Fruit fly (Drosophila melanogaster) whole organism, embryonic: Measurements from ENCODE around the gene CG14401.
A peak's percentile ranks its signal among the peaks of the same experiment; 100 is the strongest.

ENCODE experiments used
- Atf3 ChIP-seq: fragments of 200-800 bp; sonication (Bioruptor generic); optimal IDR thresholded peaks from 3 replicates; lab custom pipeline; 2016; ENCODE audit warnings: missing biosample characterization, missing genetic modification characterization
- CG10267 ChIP-seq: fragments of 200-800 bp; sonication (Bioruptor generic); optimal IDR thresholded peaks from 2 replicates; lab custom pipeline; 2018; ENCODE audit warnings: missing biosample characterization, mild to moderate bottlenecking, missing genetic modification characterization, moderate library complexity
- CG10959 ChIP-seq: fragments of 200-800 bp; sonication (Bioruptor generic); IDR thresholded peaks from 2 replicates; pipeline ENCODE4 v1.3.6; 2022; ENCODE audit warnings: missing biosample characterization, missing genetic modification characterization
- CG14014 ChIP-seq: fragments of 200-800 bp; sonication (Bioruptor generic); IDR thresholded peaks from 2 replicates; pipeline ENCODE4 v1.3.6; 2022; ENCODE audit warnings: missing biosample characterization, missing genetic modification characterization
- CG2129 ChIP-seq: fragments of 200-800 bp; sonication (Bioruptor generic); IDR thresholded peaks from 2 replicates; pipeline ENCODE4 v1.3.6; 2022; ENCODE audit warnings: missing biosample characterization, missing genetic modification characterization; ENCODE audit not compliant: partially characterized antibody
- CG32772 ChIP-seq: fragments of 200-800 bp; sonication (Bioruptor generic); IDR thresholded peaks from 2 replicates; pipeline ENCODE4 v1.3.6; 2022; ENCODE audit warnings: missing biosample characterization, missing genetic modification characterization
- CG33213 ChIP-seq: fragments of 200-800 bp; sonication (Bioruptor generic); optimal IDR thresholded peaks from 3 replicates; lab custom pipeline; 2016; ENCODE audit warnings: missing biosample characterization, missing genetic modification characterization
- CG3847 ChIP-seq: fragments of 200-800 bp; sonication (Bioruptor generic); IDR thresholded peaks from 2 replicates; pipeline ENCODE4 v1.3.6; 2022; ENCODE audit warnings: missing biosample characterization, missing genetic modification characterization
- CG4404 ChIP-seq: fragments of 200-800 bp; sonication (Bioruptor generic); IDR thresholded peaks from 2 replicates; pipeline ENCODE4 v1.3.6; 2022; ENCODE audit warnings: missing biosample characterization, missing genetic modification characterization
- CG4707 ChIP-seq: fragments of 200-800 bp; sonication (Bioruptor generic); optimal IDR thresholded peaks from 2 replicates; lab custom pipeline; 2018; ENCODE audit warnings: missing biosample characterization, mild to moderate bottlenecking, missing genetic modification characterization, moderate library complexity
- CG5180 ChIP-seq: fragments of 200-800 bp; sonication (Bioruptor generic); optimal IDR thresholded peaks from 3 replicates; lab custom pipeline; 2017; ENCODE audit warnings: missing biosample characterization, missing genetic modification characterization, mild to moderate bottlenecking, moderate library complexity, missing genetic modification reagents
- CG7963 ChIP-seq: fragments of 200-800 bp; sonication (Bioruptor generic); IDR thresholded peaks from 3 replicates; pipeline ENCODE4 v1.3.6; 2022; ENCODE audit warnings: missing biosample characterization, missing genetic modification characterization; ENCODE audit not compliant: partially characterized antibody
- CG8478 ChIP-seq: fragments of >200 bp; optimal IDR thresholded peaks from 2 replicates; lab custom pipeline; 2018
- D ChIP-seq, 2 experiments: fragments of 200-800 bp in 1 of 2; fragments of >200 bp in 1 of 2; sonication (Bioruptor generic) in 1 of 2; optimal IDR thresholded peaks; 2 replicates in 1 of 2; 3 replicates in 1 of 2; lab custom pipeline; 2017; ENCODE audit warnings: mild to moderate bottlenecking in 1 of 2, missing biosample characterization in 1 of 2, missing genetic modification characterization in 1 of 2, missing genetic modification reagents in 1 of 2
- Dbx ChIP-seq: fragments of 200-800 bp; sonication (Bioruptor generic); IDR thresholded peaks from 3 replicates; pipeline ENCODE4 v1.3.6; 2022; ENCODE audit warnings: missing biosample characterization, missing genetic modification characterization
- Doc2 ChIP-seq: fragments of 200-800 bp; sonication (Bioruptor generic); IDR thresholded peaks from 2 replicates; pipeline ENCODE4 v1.3.6; 2022; ENCODE audit warnings: missing biosample characterization, missing genetic modification characterization
- Dp ChIP-seq: fragments of 200-800 bp; sonication (Bioruptor generic); optimal IDR thresholded peaks from 2 replicates; lab custom pipeline; 2018; ENCODE audit warnings: missing biosample characterization, mild to moderate bottlenecking, missing genetic modification characterization, moderate library complexity
- ERR ChIP-seq: fragments of 200-800 bp; sonication (Bioruptor generic); optimal IDR thresholded peaks from 2 replicates; lab custom pipeline; 2016; ENCODE audit warnings: missing biosample characterization, missing genetic modification characterization
- Fer1 ChIP-seq: fragments of 200-800 bp; sonication (Bioruptor generic); optimal IDR thresholded peaks from 2 replicates; lab custom pipeline; 2017; ENCODE audit warnings: missing biosample characterization, mild to moderate bottlenecking, missing genetic modification characterization
- Gug ChIP-seq: fragments of 200-800 bp; sonication (Bioruptor generic); IDR thresholded peaks from 4 replicates; pipeline ENCODE4 v1.3.6; 2022; ENCODE audit warnings: missing biosample characterization, missing genetic modification characterization
- HHEX ChIP-seq: fragments of 200-800 bp; sonication (Bioruptor generic); optimal IDR thresholded peaks from 3 replicates; lab custom pipeline; 2017; ENCODE audit warnings: missing biosample characterization, mild to moderate bottlenecking, missing genetic modification characterization, missing genetic modification reagents
- HLH4C ChIP-seq: fragments of 200-800 bp; sonication (Bioruptor generic); IDR thresholded peaks from 3 replicates; pipeline ENCODE4 v1.3.6; 2022; ENCODE audit warnings: missing biosample characterization, missing genetic modification characterization; ENCODE audit not compliant: partially characterized antibody
- HLHmδ ChIP-seq: fragments of 200-800 bp; sonication (Bioruptor generic); optimal IDR thresholded peaks from 2 replicates; lab custom pipeline; 2018; ENCODE audit warnings: missing biosample characterization, mild to moderate bottlenecking, missing genetic modification characterization, moderate library complexity
- Lhr ChIP-seq: fragments of 200-800 bp; sonication (Bioruptor generic); optimal IDR thresholded peaks from 3 replicates; lab custom pipeline; 2017; ENCODE audit warnings: mild to moderate bottlenecking, missing biosample characterization, missing genetic modification reagents, missing genetic modification characterization
- Max ChIP-seq: fragments of 200-800 bp; sonication (Bioruptor generic); optimal IDR thresholded peaks from 2 replicates; lab custom pipeline; 2016; ENCODE audit warnings: missing biosample characterization, mild to moderate bottlenecking, missing genetic modification characterization
- Med ChIP-seq: fragments of 200-800 bp; sonication (Bioruptor generic); peaks from one replicate; lab custom pipeline; 2016; ENCODE audit warnings: missing biosample characterization, missing genetic modification characterization, mild to moderate bottlenecking, inconsistent platforms, moderate library complexity
- NFAT ChIP-seq: fragments of 200-800 bp; sonication (Bioruptor generic); IDR thresholded peaks from 2 replicates; pipeline ENCODE4 v1.3.6; 2022; ENCODE audit warnings: missing biosample characterization, missing genetic modification characterization
- PHDP ChIP-seq: fragments of 200-800 bp; sonication (Bioruptor generic); optimal IDR thresholded peaks from 3 replicates; lab custom pipeline; 2018; ENCODE audit warnings: missing biosample characterization, mild to moderate bottlenecking, missing genetic modification characterization, moderate library complexity
- Taf1 ChIP-seq: fragments of 200-800 bp; sonication (Bioruptor generic); IDR thresholded peaks from 2 replicates; pipeline ENCODE4 v1.3.6; 2022; ENCODE audit warnings: missing biosample characterization, missing genetic modification characterization
- Trl ChIP-seq, 3 experiments: fragments of >200 bp in 2 of 3; fragments of 200-800 bp in 1 of 3; sonication (Bioruptor generic) in 1 of 3; optimal IDR thresholded peaks; 2 replicates in 1 of 3; 3 replicates in 2 of 3; lab custom pipeline; 2016 to 2017; ENCODE audit warnings: missing biosample characterization in 1 of 3, missing genetic modification characterization in 1 of 3
- bsh ChIP-seq, 2 experiments: fragments of 200-800 bp; sonication (Bioruptor generic); optimal IDR thresholded peaks; 2 replicates each; lab custom pipeline; 2017 to 2018; ENCODE audit warnings: mild to moderate bottlenecking in 2 of 2, missing biosample characterization in 2 of 2, missing genetic modification characterization in 2 of 2, moderate library complexity in 1 of 2
- caup ChIP-seq: fragments of 200-800 bp; sonication (Bioruptor generic); optimal IDR thresholded peaks from 3 replicates; lab custom pipeline; 2017; ENCODE audit warnings: missing biosample characterization, mild to moderate bottlenecking, missing genetic modification characterization, moderate library complexity; ENCODE audit not compliant: severe bottlenecking
- chinmo ChIP-seq: fragments of 200-800 bp; sonication (Bioruptor generic); IDR thresholded peaks from 4 replicates; pipeline ENCODE4 v1.3.6; 2022; ENCODE audit warnings: missing biosample characterization, missing genetic modification characterization; ENCODE audit not compliant: partially characterized antibody
- danr ChIP-seq: fragments of 200-800 bp; sonication (Bioruptor generic); IDR thresholded peaks from 2 replicates; pipeline ENCODE4 v1.3.6; 2022; ENCODE audit warnings: missing biosample characterization, missing genetic modification characterization
- dpn ChIP-seq, 2 experiments: fragments of 200-800 bp; sonication (Bioruptor generic); optimal IDR thresholded peaks; 3 replicates each; lab custom pipeline; 2016; ENCODE audit warnings: missing biosample characterization in 2 of 2, missing genetic modification characterization in 2 of 2
- fu2 ChIP-seq: fragments of 200-800 bp; sonication (Bioruptor generic); optimal IDR thresholded peaks from 2 replicates; lab custom pipeline; 2016; ENCODE audit warnings: missing biosample characterization, missing genetic modification characterization
- grau ChIP-seq: fragments of 200-800 bp; optimal IDR thresholded peaks from 3 replicates; lab custom pipeline; 2019; ENCODE audit warnings: missing biosample characterization, mild to moderate bottlenecking, missing genetic modification characterization, moderate library complexity
- her ChIP-seq: fragments of 200-800 bp; sonication (Bioruptor generic); optimal IDR thresholded peaks from 2 replicates; lab custom pipeline; 2016; ENCODE audit warnings: missing biosample characterization, missing genetic modification characterization
- lab ChIP-seq: fragments of 200-800 bp; sonication (Bioruptor generic); optimal IDR thresholded peaks from 3 replicates; lab custom pipeline; 2017; ENCODE audit warnings: missing biosample characterization, missing genetic modification characterization, mild to moderate bottlenecking, moderate library complexity, missing genetic modification reagents
- lilli ChIP-seq: fragments of 200-800 bp; sonication (Bioruptor generic); optimal IDR thresholded peaks from 3 replicates; lab custom pipeline; 2016; ENCODE audit warnings: missing biosample characterization, missing genetic modification characterization
- maf-S ChIP-seq: fragments of 200-800 bp; sonication (Bioruptor generic); optimal IDR thresholded peaks from 2 replicates; lab custom pipeline; 2016; ENCODE audit warnings: missing biosample characterization, missing genetic modification characterization
- mirr ChIP-seq: fragments of 200-800 bp; sonication (Bioruptor generic); optimal IDR thresholded peaks from 3 replicates; lab custom pipeline; 2018; ENCODE audit warnings: missing biosample characterization, mild to moderate bottlenecking, missing genetic modification characterization
- odd ChIP-seq: fragments of 200-800 bp; sonication (Bioruptor generic); optimal IDR thresholded peaks from 2 replicates; lab custom pipeline; 2017; ENCODE audit warnings: missing biosample characterization, mild to moderate bottlenecking, missing genetic modification characterization
- pb ChIP-seq: fragments of 200-800 bp; sonication (Bioruptor generic); optimal IDR thresholded peaks from 3 replicates; lab custom pipeline; 2016; ENCODE audit warnings: missing biosample characterization, missing genetic modification characterization
- prd ChIP-seq, 3 experiments: fragments of >200 bp in 2 of 3; fragments of 200-800 bp in 1 of 3; sonication (Bioruptor generic) in 1 of 3; optimal IDR thresholded peaks in 2 of 3; IDR thresholded peaks in 1 of 3; 2 replicates in 2 of 3; 3 replicates in 1 of 3; pipeline versions ENCODE4 v1.3.6 to Lab custom; 2017 to 2022; ENCODE audit warnings: missing biosample characterization in 1 of 3, missing genetic modification characterization in 1 of 3
- pum ChIP-seq: fragments of 200-800 bp; sonication (Bioruptor generic); optimal IDR thresholded peaks from 2 replicates; lab custom pipeline; 2016; ENCODE audit warnings: missing biosample characterization, missing genetic modification characterization
- pzg ChIP-seq: fragments of 200-800 bp; sonication (Bioruptor generic); optimal IDR thresholded peaks from 3 replicates; lab custom pipeline; 2018; ENCODE audit warnings: missing biosample characterization, mild to moderate bottlenecking, missing genetic modification characterization, moderate library complexity
- stwl ChIP-seq: fragments of 200-800 bp; sonication (Bioruptor generic); optimal IDR thresholded peaks from 3 replicates; lab custom pipeline; 2018; ENCODE audit warnings: missing biosample characterization, mild to moderate bottlenecking, missing genetic modification characterization, moderate library complexity
- usp ChIP-seq: fragments of >200 bp; optimal IDR thresholded peaks from 2 replicates; lab custom pipeline; 2017; ENCODE audit warnings: missing biosample characterization, missing genetic modification characterization

CG14401 gene

DNA sequence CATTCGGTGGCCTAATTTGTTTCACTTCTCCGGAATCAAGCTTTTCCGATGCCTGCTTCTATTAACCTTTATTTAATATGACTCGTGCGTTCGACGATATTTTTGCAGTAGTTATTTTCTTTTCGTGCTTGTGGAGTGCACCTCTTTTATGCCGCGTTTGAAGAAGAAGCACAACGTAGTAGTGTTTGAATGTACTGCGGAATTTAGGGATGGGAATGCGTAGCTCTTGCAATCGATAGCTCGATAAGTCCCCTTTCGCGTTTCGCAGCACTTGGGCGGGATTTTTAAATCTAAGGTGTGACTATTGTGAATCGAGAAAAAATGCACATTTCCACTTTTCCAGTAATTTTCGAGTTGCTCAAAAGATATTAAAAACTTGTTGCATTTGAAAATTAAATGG is 49.1 kb downstream of the CG14401 start, which contains the start of the genes CG43739 and sky (continued):
- TF ChIP-seq Dbx (GFP tag; lab: Robert Waterston, UW) (peak; percentile 48; the same call in 1 of the 3 replicates), CG4404 (GFP tag; lab: Robert Waterston, UW) (no peak), Max (GFP tag; lab: Kevin White, UChicago) (no peak), CG32772 (GFP tag; lab: Robert Waterston, UW) (0 out of 2 replicates have a peak, but pooled peaks have one; percentile 16), Med (peak; percentile 90), CG4707 (GFP tag; lab: Kevin White, UChicago) (no peak), CG33213 (GFP tag; lab: Kevin White, UChicago) (peak; percentile 35), lab (peak; percentile 24), CG3847 (peak; percentile 96), CG14014 (GFP tag; lab: Robert Waterston, UW) (no peak), pum (peak; percentile 4), CG2129 (GFP tag; lab: Robert Waterston, UW) (peak; percentile 67), Dp (peak; percentile 98), dpn (GFP tag; optimal IDR thresholded peaks at IDR 0.05; lab: Kevin White, UChicago) (peak; percentile 15 to 52), Atf3 (no peak), Trl (optimal IDR thresholded peaks at IDR 0.05; lab: Kevin White, UChicago) (no peak), Trl (GFP tag; optimal IDR thresholded peaks at IDR 0.05; lab: Kevin White, UChicago) (peak; percentile 52), Gug (GFP tag; lab: Robert Waterston, UW) (peak; percentile 37; the same call in 1 of the 4 replicates), HLH4C (GFP tag; lab: Robert Waterston, UW) (peak; percentile 77), fu2 (GFP tag; lab: Kevin White, UChicago) (peak; percentile 37), mirr (no peak), Taf1 (GFP tag; lab: Robert Waterston, UW) (no peak), her (GFP tag; lab: Kevin White, UChicago) (peak; percentile 37), CG10267 (tag; lab: Kevin White, UChicago) (peak; percentile 95), usp (GFP tag; lab: Kevin White, UChicago) (no peak), NFAT (no peak), ERR (GFP tag; lab: Kevin White, UChicago) (peak; percentile 40), Lhr (no peak), Doc2 (GFP tag; lab: Robert Waterston, UW) (no peak), stwl (tag; lab: Kevin White, UChicago) (peak; percentile 52), prd (optimal IDR thresholded peaks at IDR 0.05; lab: Kevin White, UChicago) (no peak), prd (GFP tag; IDR thresholded peaks at IDR 0.05; lab: Robert Waterston, UW) (peak; percentile 36; the same call in 1 of the 3 replicates), danr (no peak), CG8478 (lab: Kevin White, UChicago) (no peak), maf-S (GFP tag; lab: Kevin White, UChicago) (peak; percentile 37), pb (GFP tag; lab: Kevin White, UChicago) (no peak), CG5180 (GFP tag; lab: Kevin White, UChicago) (peak; percentile 52), bsh (GFP tag; optimal IDR thresholded peaks at IDR 0.05; lab: Kevin White, UChicago) (no peak), HLHmδ (no peak), odd (GFP tag; lab: Kevin White, UChicago) (no peak), Fer1 (GFP tag; lab: Kevin White, UChicago) (peak; percentile 6), lilli (GFP tag; lab: Kevin White, UChicago) (peak; percentile 50), CG10959 (GFP tag; lab: Robert Waterston, UW) (no peak), D (optimal IDR thresholded peaks at IDR 0.05; lab: Kevin White, UChicago) (no peak), D (GFP tag; optimal IDR thresholded peaks at IDR 0.05; lab: Kevin White, UChicago) (no peak), chinmo (no peak), caup (GFP tag; lab: Kevin White, UChicago) (no peak), CG7963 (GFP tag; lab: Robert Waterston, UW) (peak; percentile 85), grau (tag; lab: Kevin White, UChicago) (peak; percentile 1), HHEX (GFP tag; lab: Kevin White, UChicago) (no peak), pzg (GFP tag; lab: Kevin White, UChicago) (peak; percentile 88), PHDP (tag; lab: Kevin White, UChicago) (no peak)
